Worm (Caenorhabditis elegans) whole organism, young adult: ENCODE measurements around the gene abhd-5.1.

Source experiments
- B0336.3 ChIP-seq: fragments of 200-800 bp; sonication (Bioruptor generic); IDR thresholded peaks from 2 replicates; pipeline ENCODE4 v1.3.6; 2022; ENCODE audit warnings: missing genetic modification characterization, missing compliant biosample characterization
- C06A6.2 ChIP-seq: fragments of 200-800 bp; sonication (Bioruptor generic); conservative IDR thresholded peaks from 2 replicates; pipeline ENCODE4 v1.3.6; 2022; ENCODE audit warnings: missing genetic modification characterization, missing compliant biosample characterization
- C17E4.6 ChIP-seq: fragments of 200-800 bp; sonication (Bioruptor generic); IDR thresholded peaks from 2 replicates; pipeline ENCODE4 v1.3.6; 2022; ENCODE audit warnings: missing genetic modification reagents, missing genetic modification characterization, missing compliant biosample characterization
- F10E7.11 ChIP-seq: sonication (generic microtip); optimal IDR thresholded peaks from 2 replicates; lab custom pipeline; 2017; ENCODE audit warnings: mild to moderate bottlenecking, missing genetic modification characterization, moderate library complexity, missing compliant biosample characterization
- F22D6.2 ChIP-seq: sonication (generic microtip); optimal IDR thresholded peaks from 2 replicates; lab custom pipeline; 2016; ENCODE audit warnings: mild to moderate bottlenecking, missing genetic modification characterization, missing compliant biosample characterization
- F33H1.4 ChIP-seq: fragments of 200-800 bp; sonication (Bioruptor generic); IDR thresholded peaks from 2 replicates; pipeline ENCODE4 v1.3.6; 2022; ENCODE audit warnings: missing genetic modification reagents, missing genetic modification characterization, missing compliant biosample characterization
- F37B4.10 ChIP-seq: fragments of 200-800 bp; sonication (Bioruptor generic); IDR thresholded peaks from 2 replicates; pipeline ENCODE4 v1.3.6; 2022; ENCODE audit warnings: missing genetic modification characterization, missing compliant biosample characterization
- F57C9.4 ChIP-seq: sonication (generic microtip); optimal IDR thresholded peaks from 2 replicates; lab custom pipeline; 2017; ENCODE audit warnings: mild to moderate bottlenecking, missing genetic modification characterization, missing compliant biosample characterization
- Y53F4B.3 ChIP-seq: fragments of 200-800 bp; sonication (Bioruptor generic); IDR thresholded peaks from 2 replicates; pipeline ENCODE4 v1.3.6; 2022; ENCODE audit warnings: missing genetic modification reagents, missing genetic modification characterization, missing compliant biosample characterization
- Y53G8AR.9 ChIP-seq: fragments of 200-800 bp; sonication (Bioruptor generic); conservative IDR thresholded peaks from 2 replicates; pipeline ENCODE4 v1.3.6; 2022; ENCODE audit warnings: missing genetic modification reagents, missing genetic modification characterization, missing compliant biosample characterization
- Y56A3A.18 ChIP-seq: fragments of 200-800 bp; sonication (Bioruptor generic); IDR thresholded peaks from 2 replicates; pipeline ENCODE4 v1.3.6; 2022; ENCODE audit warnings: missing genetic modification reagents, missing genetic modification characterization, missing compliant biosample characterization
- Y67H2A.10 ChIP-seq: fragments of 200-800 bp; sonication (Bioruptor generic); conservative IDR thresholded peaks from 2 replicates; pipeline ENCODE4 v1.3.6; 2022; ENCODE audit warnings: missing genetic modification reagents, missing genetic modification characterization, missing compliant biosample characterization
- athp-1 ChIP-seq: sonication (generic microtip); optimal IDR thresholded peaks from 2 replicates; lab custom pipeline; 2017; ENCODE audit warnings: mild to moderate bottlenecking, missing genetic modification characterization, missing compliant biosample characterization
- attf-3 ChIP-seq: fragments of 200-800 bp; sonication (Bioruptor generic); conservative IDR thresholded peaks from 2 replicates; pipeline ENCODE4 v1.3.6; 2022; ENCODE audit warnings: missing genetic modification reagents, missing genetic modification characterization, missing compliant biosample characterization
- ceh-40 ChIP-seq: fragments of 200-800 bp; sonication (Bioruptor generic); IDR thresholded peaks from 2 replicates; pipeline ENCODE4 v1.3.6; 2022; ENCODE audit warnings: missing genetic modification characterization, missing compliant biosample characterization
- egl-18 ChIP-seq: fragments of 200-800 bp; sonication (Bioruptor generic); IDR thresholded peaks from 2 replicates; pipeline ENCODE4 v1.3.6; 2022; ENCODE audit warnings: missing genetic modification reagents, missing genetic modification characterization, missing compliant biosample characterization
- egrh-3 ChIP-seq: fragments of 200-800 bp; sonication (Bioruptor generic); IDR thresholded peaks from 2 replicates; pipeline ENCODE4 v1.3.6; 2022; ENCODE audit warnings: missing genetic modification reagents, missing genetic modification characterization, missing compliant biosample characterization
- ekl-4 ChIP-seq: fragments of 200-800 bp; sonication (Bioruptor generic); IDR thresholded peaks from 2 replicates; pipeline ENCODE4 v1.3.6; 2022; ENCODE audit warnings: missing genetic modification reagents, missing genetic modification characterization, missing compliant biosample characterization
- ets-4 ChIP-seq: fragments of 200-800 bp; sonication (Bioruptor generic); optimal IDR thresholded peaks from 2 replicates; lab custom pipeline; 2018; ENCODE audit warnings: mild to moderate bottlenecking, missing genetic modification characterization, missing compliant biosample characterization
- fkh-3 ChIP-seq: sonication (generic microtip); optimal IDR thresholded peaks from 2 replicates; lab custom pipeline; 2016; ENCODE audit warnings: mild to moderate bottlenecking, missing genetic modification characterization, missing compliant biosample characterization
- hmg-20 ChIP-seq: fragments of 200-800 bp; sonication (Bioruptor generic); IDR thresholded peaks from 2 replicates; pipeline ENCODE4 v1.3.6; 2022; ENCODE audit warnings: missing genetic modification reagents, missing genetic modification characterization, missing compliant biosample characterization
- lag-1 ChIP-seq: fragments of 200-800 bp; sonication (Bioruptor generic); IDR thresholded peaks from 2 replicates; pipeline ENCODE4 v1.3.6; 2022; ENCODE audit warnings: missing genetic modification reagents, missing genetic modification characterization, missing compliant biosample characterization
- lin-54 ChIP-seq: fragments of 200-800 bp; sonication (Bioruptor generic); optimal IDR thresholded peaks from 2 replicates; lab custom pipeline; 2018; ENCODE audit warnings: mild to moderate bottlenecking, missing genetic modification characterization, missing compliant biosample characterization
- lir-1 ChIP-seq: fragments of 200-800 bp; sonication (Bioruptor generic); conservative IDR thresholded peaks from 2 replicates; pipeline ENCODE4 v1.3.6; 2022; ENCODE audit warnings: missing genetic modification reagents, missing genetic modification characterization, missing compliant biosample characterization
- mes-4 ChIP-seq: sonication (generic microtip); optimal IDR thresholded peaks from 2 replicates; lab custom pipeline; 2016; ENCODE audit warnings: missing genotype, missing genetic modification characterization, missing compliant biosample characterization
- nfyb-1 ChIP-seq: fragments of 200-800 bp; sonication (Bioruptor generic); IDR thresholded peaks from 2 replicates; pipeline ENCODE4 v1.3.6; 2022; ENCODE audit warnings: missing genetic modification reagents, missing genetic modification characterization, missing compliant biosample characterization
- nhr-80 ChIP-seq: sonication (generic microtip); optimal IDR thresholded peaks from 2 replicates; lab custom pipeline; 2016; ENCODE audit warnings: missing genetic modification characterization, missing compliant biosample characterization
- snpc-3.4 ChIP-seq: sonication (generic microtip); optimal IDR thresholded peaks from 2 replicates; lab custom pipeline; 2017; ENCODE audit warnings: missing genetic modification characterization, mild to moderate bottlenecking, missing compliant biosample characterization, antibody characterized with exemption, moderate library complexity, missing genotype, missing genetic modification reagents
- somi-1 ChIP-seq: fragments of 200-800 bp; sonication (Bioruptor generic); optimal IDR thresholded peaks from 2 replicates; lab custom pipeline; 2018; ENCODE audit warnings: mild to moderate bottlenecking, missing genetic modification characterization, missing compliant biosample characterization
- tbp1 ChIP-seq: fragments of 200-800 bp; sonication (Bioruptor generic); optimal IDR thresholded peaks from 2 replicates; lab custom pipeline; 2018; ENCODE audit warnings: mild to moderate bottlenecking, missing genetic modification characterization, missing compliant biosample characterization
- tbx-9 ChIP-seq: sonication (generic microtip); optimal IDR thresholded peaks from 2 replicates; lab custom pipeline; 2016; ENCODE audit warnings: borderline replicate concordance, missing genetic modification characterization, inconsistent platforms, missing compliant biosample characterization
- xnd-1 ChIP-seq: sonication (generic microtip); optimal IDR thresholded peaks from 2 replicates; lab custom pipeline; 2016; ENCODE audit warnings: missing genotype, missing genetic modification reagents, missing genetic modification characterization, missing compliant biosample characterization
- zfh-2 ChIP-seq: fragments of 200-800 bp; sonication (Bioruptor generic); conservative IDR thresholded peaks from 2 replicates; pipeline ENCODE4 v1.3.6; 2022; ENCODE audit warnings: missing genetic modification reagents, missing genetic modification characterization, missing compliant biosample characterization
- ztf-22 ChIP-seq: fragments of 200-800 bp; sonication (Bioruptor generic); optimal IDR thresholded peaks from 2 replicates; lab custom pipeline; 2018; ENCODE audit warnings: mild to moderate bottlenecking, missing genetic modification characterization, moderate library complexity, missing compliant biosample characterization
- ztf-28 ChIP-seq: fragments of 200-800 bp; sonication (Bioruptor generic); IDR thresholded peaks from 2 replicates; pipeline ENCODE4 v1.3.6; 2022; ENCODE audit warnings: missing genetic modification reagents, missing genetic modification characterization, missing compliant biosample characterization

abhd-5.1 gene

DNA sequence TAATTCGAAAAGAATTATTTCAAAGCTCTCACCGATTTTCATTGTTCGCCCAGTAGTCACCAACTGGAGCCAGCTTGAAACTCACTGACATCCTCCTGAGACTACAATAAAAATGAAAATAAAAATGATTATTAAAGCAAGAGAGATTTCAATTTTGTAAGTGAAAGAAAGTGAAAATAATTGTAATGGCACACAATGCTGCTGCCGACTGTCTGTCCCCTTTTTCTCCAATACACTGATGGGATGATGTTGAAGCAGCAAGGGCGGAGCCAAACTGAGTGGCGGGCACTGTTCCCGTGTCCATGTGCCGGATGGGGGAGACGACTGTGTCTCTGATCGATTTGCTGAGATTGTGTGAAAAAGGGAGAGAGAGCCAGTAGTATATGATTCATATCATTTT, 13.2 kb upstream of the abhd-5.1 start, which contains the start of gene C37H5.14:
Gene C37H5.14, minus strand, starts transcription at position 101 of the 400 bp plus-strand sequence.
- no peak for TF ChIP-seq hmg-20
- no peak for TF ChIP-seq ekl-4 (GFP tag; lab: Robert Waterston, UW)
- no peak for TF ChIP-seq attf-3 (GFP tag; lab: Robert Waterston, UW)
- no peak for TF ChIP-seq Y67H2A.10 (GFP tag; lab: Robert Waterston, UW)
- TF ChIP-seq egl-18 (GFP tag; lab: Robert Waterston, UW) = no peak
- TF ChIP-seq zfh-2 (GFP tag; lab: Robert Waterston, UW) = peak; percentile 54; the same call in 1 of the 2 replicates
- no peak for TF ChIP-seq tbp1 (GFP tag; lab: Kevin White, UChicago)
- TF ChIP-seq, all 124 proteins: peak for 1

DNA sequence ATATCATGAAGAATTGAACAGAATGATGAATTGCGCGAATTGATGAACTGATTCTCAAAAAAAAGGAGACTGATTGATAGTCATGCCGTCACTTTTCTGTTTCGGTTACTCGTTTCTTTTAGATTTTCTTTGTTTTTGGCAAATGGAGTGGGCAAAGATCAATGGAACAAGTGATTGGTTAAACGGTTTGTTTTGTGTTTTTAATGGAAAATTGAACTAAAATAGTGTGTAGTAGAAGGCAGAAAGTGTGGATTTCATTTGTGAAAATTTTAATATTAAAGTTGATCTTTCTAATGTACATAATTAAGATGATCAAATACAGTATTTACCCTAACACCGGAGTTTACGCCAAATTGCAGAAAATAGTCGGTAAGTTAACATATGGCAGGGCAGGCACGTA, 7.5 kb upstream of the abhd-5.1 start, which contains the start of gene nas-9:
Gene nas-9, minus strand, starts transcription at position 101 of the 400 bp plus-strand sequence.
- TF ChIP-seq C17E4.6 (no peak), snpc-3.4 (no peak), C06A6.2 (GFP tag; lab: Robert Waterston, UW) (no peak), ets-4 (no peak), xnd-1 (no peak), egrh-3 (no peak), ceh-40 (GFP tag; lab: Robert Waterston, UW) (no peak), lir-1 (GFP tag; lab: Robert Waterston, UW) (no peak), Y53F4B.3 (no peak), somi-1 (GFP tag; lab: Kevin White, UChicago) (no peak), nfyb-1 (GFP tag; lab: Robert Waterston, UW) (no peak), fkh-3 (tag; lab: Kevin White, UChicago) (no peak), ztf-28 (no peak), tbp1 (GFP tag; lab: Kevin White, UChicago) (no peak), lag-1 (no peak), F22D6.2 (tag; lab: Kevin White, UChicago) (no peak)

ce11 chrV:4841179-4841578, 6.3 kb upstream of the abhd-5.1 start, which contains the start of gene cwp-1:
cwp-1 (minus strand) TSS chrV:4841279.
- no peak for TF ChIP-seq attf-3 (GFP tag; lab: Robert Waterston, UW)
- TF ChIP-seq ztf-22 (GFP tag; lab: Kevin White, UChicago) = no peak
- TF ChIP-seq fkh-3 (tag; lab: Kevin White, UChicago) = no peak
- TF ChIP-seq nfyb-1 (GFP tag; lab: Robert Waterston, UW) = no peak
- no peak for TF ChIP-seq F33H1.4 (GFP tag; lab: Robert Waterston, UW)
- TF ChIP-seq B0336.3 (GFP tag; lab: Robert Waterston, UW) = no peak
- TF ChIP-seq F57C9.4 = no peak
- TF ChIP-seq nhr-80 (tag; lab: Kevin White, UChicago) = no peak
- TF ChIP-seq lin-54 (GFP tag; lab: Kevin White, UChicago) = no peak
- no peak for TF ChIP-seq egrh-3
- no peak for TF ChIP-seq Y53G8AR.9 (GFP tag; lab: Robert Waterston, UW)
- no peak for TF ChIP-seq F10E7.11 (tag; lab: Kevin White, UChicago)
- TF ChIP-seq tbx-9 (tag; lab: Kevin White, UChicago) = no peak
- TF ChIP-seq athp-1 (tag; lab: Kevin White, UChicago) = no peak
- TF ChIP-seq Y56A3A.18 (GFP tag; lab: Robert Waterston, UW) = no peak
- no peak for TF ChIP-seq hmg-20

- TF ChIP-seq F37B4.10 = no peak
- TF ChIP-seq mes-4 (tag; lab: Kevin White, UChicago) = no peak
These were observed 4.9 kb upstream of the abhd-5.1 start, which contains the start of the genes cwp-2 and cwp-3 for ce11 chrV:4842544-4842943. cwp-2 (minus strand) TSS chrV:4842644. cwp-3 (plus strand) TSS chrV:4842836.
